Fruit fly (Drosophila melanogaster): ENCODE results near the gene Gal.
A peak's percentile ranks its signal among the peaks of the same experiment; 100 is the strongest.

DNA sequence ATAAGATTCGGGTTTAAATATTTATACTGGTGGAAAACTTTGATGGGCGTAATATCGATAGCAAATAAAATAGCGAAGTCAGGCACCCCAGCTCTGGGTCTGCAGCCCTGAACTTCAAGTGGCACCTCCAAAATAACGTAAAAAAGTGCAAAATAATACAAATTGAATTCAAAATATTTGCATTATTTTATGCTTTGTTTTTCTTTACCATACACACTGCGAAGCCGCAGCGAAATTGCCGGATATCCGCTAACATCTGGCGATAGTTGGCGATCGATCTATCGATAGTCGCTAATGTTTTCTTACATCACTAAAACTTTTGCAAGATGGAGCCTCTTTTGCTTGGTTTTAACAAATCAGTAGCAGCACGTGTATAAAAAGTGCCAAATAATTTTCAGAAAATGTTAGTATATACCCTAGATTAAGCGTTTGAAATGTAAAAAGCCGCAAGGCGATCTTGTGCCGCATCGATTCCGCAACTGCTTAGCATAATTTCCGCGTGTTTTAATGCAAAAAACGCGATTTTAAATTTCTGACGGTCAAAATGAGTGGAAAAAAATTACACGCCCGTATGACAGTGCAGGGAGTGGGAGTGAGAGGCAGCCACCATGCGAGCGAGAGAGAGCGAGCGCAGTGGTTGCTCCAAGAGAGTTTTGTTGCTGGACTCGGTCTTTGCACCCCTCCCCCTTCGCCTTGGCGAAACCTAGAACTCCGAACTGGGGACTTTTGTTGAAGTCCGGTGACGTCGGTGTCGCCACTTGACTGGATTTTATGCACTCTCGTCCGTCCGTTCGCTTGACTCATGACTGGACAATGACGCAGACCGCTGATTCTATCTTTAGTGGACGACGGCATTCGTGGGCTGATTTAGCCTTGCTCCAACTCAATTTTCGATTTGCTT, 24.9 kb downstream of the Gal start, which contains the start of gene eIF4A:
- TF ChIP-seq Clk (GFP tag; optimal IDR thresholded peaks at IDR 0.05) (no peak), Hr96 (GFP tag; optimal IDR thresholded peaks at IDR 0.05) (peak; percentile 20), CG11617 (GFP tag; optimal IDR thresholded peaks at IDR 0.05) (no peak), CG12768 (GFP tag; optimal IDR thresholded peaks at IDR 0.05) (peak; percentile 95), cnc (optimal IDR thresholded peaks at IDR 0.05) (no peak), toe (GFP tag; optimal IDR thresholded peaks at IDR 0.05) (no peak), cic (GFP tag; optimal IDR thresholded peaks at IDR 0.05) (no peak), ovo (GFP tag; optimal IDR thresholded peaks at IDR 0.05) (peak; percentile 18), bab1 (GFP tag; optimal IDR thresholded peaks at IDR 0.05) (peak; percentile 27), CG1620 (GFP tag; optimal IDR thresholded peaks at IDR 0.05) (no peak)
